Worm (Caenorhabditis elegans): Measurements from ENCODE around the gene K08D9.9.

DNA sequence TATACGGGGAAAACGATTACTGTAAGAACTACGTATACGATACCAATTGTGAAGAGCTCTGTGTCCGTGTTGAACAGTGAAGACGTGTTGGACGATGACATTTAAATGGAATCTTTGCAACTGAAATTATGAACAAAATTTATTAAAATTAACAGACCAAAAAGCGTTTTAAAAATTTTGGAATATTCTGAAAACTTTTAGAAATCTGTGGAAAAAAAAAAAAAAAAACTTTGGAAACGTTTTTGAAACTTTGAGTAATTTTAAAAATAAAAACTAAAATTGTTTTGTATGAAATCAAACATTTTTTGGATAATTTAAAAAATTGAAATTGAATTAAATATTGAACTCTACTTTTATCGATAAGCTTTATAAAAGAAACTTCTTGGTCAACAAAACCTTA lies 19.5 kb upstream of the K08D9.9 start, which contains the start of gene srt-63:
- TF ChIP-seq jun-1 (tag; optimal IDR thresholded peaks at IDR 0.05): no peak
- no peak for TF ChIP-seq unc-130 (GFP tag; optimal IDR thresholded peaks at IDR 0.05)
- TF ChIP-seq unc-39 (tag; optimal IDR thresholded peaks at IDR 0.05): no peak
- TF ChIP-seq madf-9 (GFP tag; conservative IDR thresholded peaks at IDR 0.05): no peak
- TF ChIP-seq nhr-42 (GFP tag; IDR thresholded peaks at IDR 0.05): no peak
- TF ChIP-seq dpl-1 (GFP tag; optimal IDR thresholded peaks at IDR 0.05): no peak
- no peak for TF ChIP-seq lir-3 (tag; optimal IDR thresholded peaks at IDR 0.05)
- no peak for TF ChIP-seq zag-1 (tag; optimal IDR thresholded peaks at IDR 0.05)
- no peak for TF ChIP-seq ama-1 (optimal IDR thresholded peaks at IDR 0.05)
- no peak for TF ChIP-seq mep-1 (tag; optimal IDR thresholded peaks at IDR 0.05)
